Fruit fly (Drosophila melanogaster) whole organism, embryonic: ENCODE results near the gene eEF1delta.

Experiments used
- Aef1 ChIP-seq: fragments of 200-800 bp; sonication (Bioruptor generic); IDR thresholded peaks from 3 replicates; pipeline ENCODE4 v1.3.6; 2022; ENCODE audit warnings: missing biosample characterization, missing genetic modification characterization
- B-H2 ChIP-seq: fragments of 200-800 bp; sonication (Bioruptor generic); optimal IDR thresholded peaks from 2 replicates; lab custom pipeline; 2018; ENCODE audit warnings: missing biosample characterization, mild to moderate bottlenecking, missing genetic modification characterization
- CG10565 ChIP-seq: fragments of 200-800 bp; sonication (Bioruptor generic); optimal IDR thresholded peaks from 3 replicates; lab custom pipeline; 2016; ENCODE audit warnings: missing biosample characterization, mild to moderate bottlenecking, missing genetic modification characterization
- CG11560 ChIP-seq: fragments of 200-800 bp; sonication (Bioruptor generic); IDR thresholded peaks from 3 replicates; pipeline ENCODE4 v1.3.6; 2022; ENCODE audit warnings: missing biosample characterization, missing genetic modification characterization
- CG11723 ChIP-seq: fragments of 200-800 bp; sonication (Bioruptor generic); optimal IDR thresholded peaks from 2 replicates; lab custom pipeline; 2017; ENCODE audit warnings: missing biosample characterization, mild to moderate bottlenecking, missing genetic modification characterization
- CG12155 ChIP-seq: fragments of 200-800 bp; sonication (Bioruptor generic); optimal IDR thresholded peaks from 3 replicates; lab custom pipeline; 2016; ENCODE audit warnings: missing biosample characterization, missing genetic modification characterization
- CG12942 ChIP-seq: fragments of 200-800 bp; sonication (Bioruptor generic); optimal IDR thresholded peaks from 3 replicates; lab custom pipeline; 2016; ENCODE audit warnings: missing biosample characterization, missing genetic modification characterization
- CG14667 ChIP-seq: fragments of 200-800 bp; sonication (Bioruptor generic); IDR thresholded peaks from 2 replicates; pipeline ENCODE4 v1.3.6; 2022; ENCODE audit warnings: missing biosample characterization, missing genetic modification characterization
- CG1603 ChIP-seq: fragments of 200-800 bp; sonication (Bioruptor generic); optimal IDR thresholded peaks from 2 replicates; lab custom pipeline; 2019; ENCODE audit warnings: missing biosample characterization, mild to moderate bottlenecking, missing genetic modification characterization, moderate library complexity
- CG17912 ChIP-seq: fragments of 200-800 bp; sonication (Bioruptor generic); optimal IDR thresholded peaks from 2 replicates; lab custom pipeline; 2018; ENCODE audit warnings: missing biosample characterization, mild to moderate bottlenecking, missing genetic modification characterization
- CG2120 ChIP-seq: fragments of 200-800 bp; sonication (Bioruptor generic); optimal IDR thresholded peaks from 3 replicates; lab custom pipeline; 2016; ENCODE audit warnings: missing biosample characterization, missing genetic modification characterization
- CG2129 ChIP-seq: fragments of 200-800 bp; sonication (Bioruptor generic); IDR thresholded peaks from 2 replicates; pipeline ENCODE4 v1.3.6; 2022; ENCODE audit warnings: missing biosample characterization, missing genetic modification characterization; ENCODE audit not compliant: partially characterized antibody
- CG2199 ChIP-seq: fragments of 200-800 bp; sonication (Bioruptor generic); IDR thresholded peaks from 3 replicates; pipeline ENCODE4 v1.3.6; 2022; ENCODE audit warnings: missing biosample characterization, missing genetic modification characterization
- CG34422 ChIP-seq: fragments of 200-800 bp; sonication (Bioruptor generic); IDR thresholded peaks from 3 replicates; pipeline ENCODE4 v1.3.6; 2022; ENCODE audit warnings: missing biosample characterization, missing genetic modification characterization
- CG3847 ChIP-seq: fragments of 200-800 bp; sonication (Bioruptor generic); IDR thresholded peaks from 2 replicates; pipeline ENCODE4 v1.3.6; 2022; ENCODE audit warnings: missing biosample characterization, missing genetic modification characterization
- CG4328 ChIP-seq: fragments of 200-800 bp; sonication (Bioruptor generic); optimal IDR thresholded peaks from 3 replicates; lab custom pipeline; 2017; ENCODE audit warnings: missing biosample characterization, missing genetic modification reagents, missing genetic modification characterization
- CG6175 ChIP-seq: fragments of 200-800 bp; sonication (Bioruptor generic); IDR thresholded peaks from 3 replicates; pipeline ENCODE4 v1.3.6; 2022; ENCODE audit warnings: missing biosample characterization, missing genetic modification characterization
- CG7372 ChIP-seq: fragments of 200-800 bp; sonication (Bioruptor generic); IDR thresholded peaks from 2 replicates; pipeline ENCODE4 v1.3.6; 2022; ENCODE audit warnings: missing biosample characterization, missing genetic modification characterization
- CTCF ChIP-seq: fragments of 200-800 bp; sonication (Bioruptor generic); optimal IDR thresholded peaks from 2 replicates; lab custom pipeline; 2017; ENCODE audit warnings: missing biosample characterization, mild to moderate bottlenecking, missing genetic modification characterization, moderate library complexity
- CrebB ChIP-seq: fragments of 200-800 bp; sonication (Bioruptor generic); optimal IDR thresholded peaks from 3 replicates; lab custom pipeline; 2018; ENCODE audit warnings: missing biosample characterization, mild to moderate bottlenecking, missing genetic modification characterization
- Dfd ChIP-seq, 2 experiments: fragments of >200 bp; optimal IDR thresholded peaks; 2 replicates each; lab custom pipeline; 2017; ENCODE audit warnings: missing biosample characterization in 2 of 2, missing genetic modification characterization in 2 of 2
- Dll ChIP-seq: fragments of 200-800 bp; sonication (Bioruptor generic); IDR thresholded peaks from 4 replicates; pipeline ENCODE4 v1.3.6; 2022; ENCODE audit warnings: missing biosample characterization, missing genetic modification characterization; ENCODE audit not compliant: partially characterized antibody
- Gsc ChIP-seq: fragments of 200-800 bp; sonication (Bioruptor generic); IDR thresholded peaks from 2 replicates; pipeline ENCODE4 v1.3.6; 2022; ENCODE audit warnings: missing biosample characterization, missing genetic modification characterization
- H2.0 ChIP-seq: fragments of 200-800 bp; sonication (Bioruptor generic); IDR thresholded peaks from 2 replicates; pipeline ENCODE4 v1.3.6; 2022; ENCODE audit warnings: missing biosample characterization, missing genetic modification characterization
- HmgZ ChIP-seq: fragments of 200-800 bp; sonication (Bioruptor generic); optimal IDR thresholded peaks from 2 replicates; lab custom pipeline; 2018; ENCODE audit warnings: missing biosample characterization, mild to moderate bottlenecking, missing genetic modification characterization
- NC2α ChIP-seq: fragments of 200-800 bp; sonication (Bioruptor generic); optimal IDR thresholded peaks from 2 replicates; lab custom pipeline; 2016; ENCODE audit warnings: missing biosample characterization, missing genetic modification characterization
- Nf-YB ChIP-seq: fragments of 200-800 bp; sonication (Bioruptor generic); optimal IDR thresholded peaks from 3 replicates; lab custom pipeline; 2019; ENCODE audit warnings: missing biosample characterization, mild to moderate bottlenecking, missing genetic modification characterization, moderate library complexity
- Rx ChIP-seq: fragments of 200-800 bp; sonication (Bioruptor generic); IDR thresholded peaks from 2 replicates; pipeline ENCODE4 v1.3.6; 2022; ENCODE audit warnings: missing biosample characterization, missing genetic modification characterization
- Six4 ChIP-seq: fragments of 200-800 bp; sonication (Bioruptor generic); optimal IDR thresholded peaks from 2 replicates; lab custom pipeline; 2016; ENCODE audit warnings: missing biosample characterization, missing genetic modification characterization
- Taf1 ChIP-seq: fragments of 200-800 bp; sonication (Bioruptor generic); IDR thresholded peaks from 2 replicates; pipeline ENCODE4 v1.3.6; 2022; ENCODE audit warnings: missing biosample characterization, missing genetic modification characterization
- dati ChIP-seq: fragments of 200-800 bp; sonication (Bioruptor generic); IDR thresholded peaks from 2 replicates; pipeline ENCODE4 v1.3.6; 2022; ENCODE audit warnings: missing biosample characterization, missing genetic modification characterization
- disco-r ChIP-seq: fragments of 200-800 bp; sonication (Bioruptor generic); optimal IDR thresholded peaks from 2 replicates; lab custom pipeline; 2016; ENCODE audit warnings: missing biosample characterization, missing genetic modification characterization
- en ChIP-seq: fragments of 200-800 bp; sonication (Bioruptor generic); optimal IDR thresholded peaks from 2 replicates; lab custom pipeline; 2016; ENCODE audit warnings: missing biosample characterization, missing genetic modification characterization
- fru ChIP-seq: fragments of >200 bp; optimal IDR thresholded peaks from 2 replicates; lab custom pipeline; 2017
- gcm ChIP-seq: fragments of 200-800 bp; sonication (Bioruptor generic); optimal IDR thresholded peaks from 2 replicates; lab custom pipeline; 2019; ENCODE audit warnings: missing biosample characterization, mild to moderate bottlenecking, missing genetic modification characterization, moderate library complexity
- hbn ChIP-seq: fragments of 200-800 bp; sonication (Bioruptor generic); IDR thresholded peaks from 2 replicates; pipeline ENCODE4 v1.3.6; 2022; ENCODE audit warnings: missing biosample characterization, missing genetic modification characterization; ENCODE audit not compliant: partially characterized antibody
- hkb ChIP-seq, 2 experiments: fragments of 200-800 bp in 1 of 2; fragments of >200 bp in 1 of 2; sonication (Bioruptor generic) in 1 of 2; IDR thresholded peaks in 1 of 2; optimal IDR thresholded peaks in 1 of 2; 2 replicates each; pipeline versions ENCODE4 v1.3.6 to Lab custom; 2017 to 2022; ENCODE audit warnings: missing biosample characterization in 1 of 2, missing genetic modification characterization in 1 of 2
- jigr1 ChIP-seq: fragments of 200-800 bp; sonication (Bioruptor generic); IDR thresholded peaks from 3 replicates; pipeline ENCODE4 v1.3.6; 2022; ENCODE audit warnings: missing biosample characterization, missing genetic modification characterization
- jumu ChIP-seq: fragments of 200-800 bp; sonication (Bioruptor generic); optimal IDR thresholded peaks from 3 replicates; lab custom pipeline; 2016; ENCODE audit warnings: missing biosample characterization, missing genetic modification characterization
- knrl ChIP-seq: fragments of 200-800 bp; sonication (Bioruptor generic); IDR thresholded peaks from 3 replicates; pipeline ENCODE4 v1.3.6; 2022; ENCODE audit warnings: missing biosample characterization, missing genetic modification characterization; ENCODE audit not compliant: partially characterized antibody
- lab ChIP-seq: fragments of 200-800 bp; sonication (Bioruptor generic); optimal IDR thresholded peaks from 3 replicates; lab custom pipeline; 2017; ENCODE audit warnings: missing biosample characterization, missing genetic modification characterization, mild to moderate bottlenecking, moderate library complexity, missing genetic modification reagents
- luna ChIP-seq: fragments of 200-800 bp; sonication (Bioruptor generic); optimal IDR thresholded peaks from 2 replicates; lab custom pipeline; 2016; ENCODE audit warnings: missing biosample characterization, missing genetic modification characterization
- otp ChIP-seq: fragments of 200-800 bp; sonication (Bioruptor generic); IDR thresholded peaks from 3 replicates; pipeline ENCODE4, ENCODE4 v1.3.6; 2022; ENCODE audit warnings: missing biosample characterization, missing genetic modification characterization
- peb ChIP-seq: fragments of 200-800 bp; sonication (Bioruptor generic); IDR thresholded peaks from 2 replicates; pipeline ENCODE4 v1.3.6; 2022; ENCODE audit warnings: missing biosample characterization, missing genetic modification characterization
- repo ChIP-seq: fragments of 200-800 bp; sonication (Bioruptor generic); optimal IDR thresholded peaks from 2 replicates; lab custom pipeline; 2016; ENCODE audit warnings: missing biosample characterization, missing genetic modification characterization
- slbo ChIP-seq: fragments of 200-800 bp; sonication (Bioruptor generic); IDR thresholded peaks from 2 replicates; pipeline ENCODE4 v1.3.6; 2022; ENCODE audit warnings: missing biosample characterization, missing genetic modification characterization
- sr ChIP-seq: fragments of 200-800 bp; sonication (Bioruptor generic); IDR thresholded peaks from 3 replicates; pipeline ENCODE4 v1.3.6; 2022; ENCODE audit warnings: missing biosample characterization, missing genetic modification characterization
- ssp ChIP-seq: fragments of 200-800 bp; sonication (Bioruptor generic); IDR thresholded peaks from 2 replicates; pipeline ENCODE4 v1.3.6; 2022; ENCODE audit warnings: missing biosample characterization, missing genetic modification characterization
- stc ChIP-seq: fragments of 200-800 bp; sonication (Bioruptor generic); IDR thresholded peaks from 2 replicates; pipeline ENCODE4 v1.3.6; 2022; ENCODE audit warnings: missing biosample characterization, missing genetic modification characterization
- tup ChIP-seq: fragments of 200-800 bp; sonication (Bioruptor generic); optimal IDR thresholded peaks from 2 replicates; lab custom pipeline; 2016; ENCODE audit warnings: missing biosample characterization, mild to moderate bottlenecking, missing genetic modification characterization, moderate library complexity

eEF1delta gene

DNA sequence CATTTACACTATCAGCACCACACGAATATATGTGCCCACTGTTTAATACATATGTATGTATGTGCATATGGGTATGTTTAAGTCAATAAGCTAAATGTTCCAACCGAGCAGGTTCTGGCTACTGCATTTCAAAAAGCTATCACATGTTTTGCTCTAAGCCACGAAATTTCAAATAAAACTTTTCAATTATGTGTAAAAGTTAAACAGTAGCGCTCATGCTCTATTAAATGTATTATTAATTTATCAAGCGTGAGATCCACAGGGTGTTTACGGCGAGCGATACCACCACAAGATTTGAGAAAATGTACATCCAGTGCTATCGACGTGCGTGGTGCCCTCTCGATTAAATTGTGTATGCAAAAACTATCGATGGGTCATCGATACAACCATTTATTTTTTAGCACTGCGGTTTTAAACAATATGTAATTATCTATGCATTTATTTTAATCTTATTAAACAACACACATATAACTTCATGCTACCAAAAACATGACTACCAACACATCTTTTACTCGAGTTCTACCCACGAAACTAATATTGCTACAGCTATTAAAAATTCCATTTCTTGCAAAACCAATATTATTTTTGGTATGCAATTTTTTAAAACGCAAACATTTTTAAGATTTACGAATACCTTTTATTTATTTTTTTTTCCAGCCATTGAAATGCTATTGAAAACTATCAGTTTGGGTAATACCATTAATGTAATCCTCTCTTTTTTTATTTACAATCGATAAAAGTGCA, 28.6 kb downstream of the eEF1delta start, which contains the start of gene Pten (continued):
- TF ChIP-seq stc (GFP tag; lab: Robert Waterston, UW) (peak; percentile 67; the same call in 1 of the 2 replicates), Dll (GFP tag; lab: Robert Waterston, UW) (peak; percentile 84), en (GFP tag; lab: Kevin White, UChicago) (peak; percentile 51), ssp (GFP tag; lab: Robert Waterston, UW) (peak; percentile 81), CG2199 (GFP tag; lab: Robert Waterston, UW) (no peak), jumu (GFP tag; lab: Kevin White, UChicago) (peak; percentile 64), CG1603 (tag; lab: Kevin White, UChicago) (peak; percentile 80), CG2129 (GFP tag; lab: Robert Waterston, UW) (peak; percentile 73), repo (GFP tag; lab: Kevin White, UChicago) (peak; percentile 42), NC2α (GFP tag; lab: Kevin White, UChicago) (peak; percentile 31), peb (GFP tag; lab: Robert Waterston, UW) (no peak), Six4 (GFP tag; lab: Kevin White, UChicago) (peak; percentile 42), luna (GFP tag; lab: Kevin White, UChicago) (peak; percentile 45), jigr1 (GFP tag; lab: Robert Waterston, UW) (peak; percentile 88; the same call in 1 of the 3 replicates), CG11560 (peak; percentile 92; the same call in 2 of the 3 replicates), CrebB (tag; lab: Kevin White, UChicago) (no peak), fru (lab: Kevin White, UChicago) (no peak), Nf-YB (no peak), tup (GFP tag; lab: Kevin White, UChicago) (no peak), Rx (GFP tag; lab: Robert Waterston, UW) (no peak), CG6175 (GFP tag; lab: Robert Waterston, UW) (no peak), CG14667 (GFP tag; lab: Robert Waterston, UW) (no peak; the same call in 1 of the 2 replicates), slbo (GFP tag; lab: Robert Waterston, UW) (peak; percentile 51), knrl (peak; percentile 87), disco-r (GFP tag; lab: Kevin White, UChicago) (no peak), sr (GFP tag; lab: Robert Waterston, UW) (no peak), CG3847 (GFP tag; lab: Robert Waterston, UW) (no peak), CG34422 (GFP tag; lab: Robert Waterston, UW) (0 out of 3 replicates have a peak, but pooled peaks have one; percentile 19), CG4328 (GFP tag; lab: Kevin White, UChicago) (peak; percentile 45), CTCF (GFP tag; lab: Kevin White, UChicago) (peak; percentile 4), Dfd (GFP tag; optimal IDR thresholded peaks at IDR 0.05; lab: Kevin White, UChicago) (no peak), Taf1 (GFP tag; lab: Robert Waterston, UW) (0 out of 2 replicates have a peak, but pooled peaks have one; percentile 18), CG12155 (GFP tag; lab: Kevin White, UChicago) (peak; percentile 57), hkb (optimal IDR thresholded peaks at IDR 0.05; lab: Kevin White, UChicago) (no peak), hkb (GFP tag; IDR thresholded peaks at IDR 0.05; lab: Robert Waterston, UW) (peak; percentile 59; the same call in 1 of the 2 replicates), CG17912 (peak; percentile 41), CG10565 (GFP tag; lab: Kevin White, UChicago) (peak; percentile 69), otp (GFP tag; lab: Robert Waterston, UW) (no peak; the same call in 2 of the 3 replicates), hbn (GFP tag; lab: Robert Waterston, UW) (peak; percentile 62), dati (GFP tag; lab: Robert Waterston, UW) (no peak), Aef1 (no peak; the same call in 2 of the 3 replicates), Gsc (GFP tag; lab: Robert Waterston, UW) (no peak), lab (GFP tag; lab: Kevin White, UChicago) (no peak), CG11723 (GFP tag; lab: Kevin White, UChicago) (no peak), CG12942 (peak; percentile 38), B-H2 (GFP tag; lab: Kevin White, UChicago) (peak; percentile 30), H2.0 (GFP tag; lab: Robert Waterston, UW) (no peak; the same call in 1 of the 2 replicates), HmgZ (tag; lab: Kevin White, UChicago) (peak; percentile 57), CG7372 (GFP tag; lab: Robert Waterston, UW) (peak; percentile 47; the same call in 1 of the 2 replicates), CG2120 (GFP tag; lab: Kevin White, UChicago) (peak; percentile 37), gcm (GFP tag; lab: Kevin White, UChicago) (no peak)
